Fruit fly (Drosophila melanogaster): Measurements from ENCODE around the gene Vha16-3.

DNA sequence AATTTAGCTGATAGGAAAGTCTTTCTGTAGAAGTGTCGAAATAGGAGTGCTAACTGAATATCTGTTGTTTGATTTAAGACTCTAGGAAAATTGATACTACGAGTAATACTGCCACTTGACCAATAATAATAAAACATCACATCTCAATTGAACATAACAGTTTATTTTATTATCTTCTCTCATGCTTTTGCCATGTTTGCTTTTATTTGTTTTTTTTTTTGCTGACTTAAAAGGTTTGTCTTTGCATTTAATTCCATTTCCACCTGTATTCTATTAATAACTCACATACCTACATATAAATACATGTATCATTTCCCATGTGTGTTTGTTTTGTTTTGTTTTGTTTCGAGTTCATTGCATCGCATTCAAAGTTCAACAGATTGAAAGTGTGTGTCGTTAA lies 49.5 kb downstream of the Vha16-3 start, which contains the start of the genes CG11714 and Fuca:
- TF ChIP-seq Myc (optimal IDR thresholded peaks at IDR 0.05) (no peak), Sin3A (optimal IDR thresholded peaks at IDR 0.05) (no peak), psq (optimal IDR thresholded peaks at IDR 0.05) (no peak)

Data from Kc167 (cell line).